Fruit fly (Drosophila melanogaster): ENCODE data around the gene CG11444.

Gene CG11444

DNA sequence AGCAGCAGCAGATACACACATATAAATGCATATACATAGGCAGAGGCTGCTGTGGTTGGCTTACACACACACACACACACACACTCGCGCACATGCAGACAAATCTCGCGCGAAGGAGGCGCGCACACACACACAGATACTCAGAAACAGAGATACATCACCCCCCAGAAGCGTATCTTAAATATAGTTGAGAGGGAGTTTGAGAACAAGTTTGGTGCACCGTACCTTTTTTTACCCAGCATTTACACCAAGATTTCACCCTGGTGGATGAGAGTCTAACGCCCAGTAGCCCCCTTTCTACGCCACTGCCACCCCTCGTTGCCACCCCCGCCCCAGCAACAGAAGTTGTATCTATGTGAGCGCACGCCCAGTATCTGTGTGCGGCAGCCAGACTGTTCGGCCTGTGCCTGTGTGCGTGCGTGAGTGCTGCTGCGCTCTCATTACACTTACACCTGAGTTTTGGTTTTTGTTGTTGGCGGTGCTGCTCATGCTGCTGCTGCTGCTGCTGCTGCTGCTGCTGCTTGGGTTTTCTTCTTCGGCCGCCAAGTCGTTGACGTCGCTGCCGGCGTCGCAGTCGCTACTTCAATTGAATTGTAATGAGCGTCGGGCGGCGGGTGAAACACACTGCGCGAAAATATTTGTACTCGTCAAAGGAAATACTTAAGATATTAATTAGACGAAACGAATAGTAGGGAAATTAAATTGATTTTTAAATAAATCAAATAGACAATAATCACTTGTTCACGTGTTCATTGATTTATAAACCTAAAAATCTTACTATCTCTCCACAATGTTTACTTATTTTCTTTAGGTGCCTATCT lies 36.0 kb upstream of the CG11444 start (continued):
- TF ChIP-seq Rx (GFP tag; IDR thresholded peaks at IDR 0.05) (peak; percentile 92), CG6683 (GFP tag; optimal IDR thresholded peaks at IDR 0.05) (peak; percentile 46), CG3726 (GFP tag; IDR thresholded peaks at IDR 0.05) (peak; percentile 93), CG3838 (GFP tag; optimal IDR thresholded peaks at IDR 0.05) (no peak), Hmr (GFP tag; optimal IDR thresholded peaks at IDR 0.05) (peak; percentile 82), fd102C (GFP tag; optimal IDR thresholded peaks at IDR 0.05) (peak; percentile 27), repo (GFP tag; optimal IDR thresholded peaks at IDR 0.05) (no peak), MTF-1 (GFP tag; optimal IDR thresholded peaks at IDR 0.05; ENCODE audit: borderline replicate concordance) (peak; percentile 59), Ets65A (GFP tag) (peak; percentile 29), zen2 (GFP tag; IDR thresholded peaks at IDR 0.05; ENCODE audit: partially characterized antibody) (0 out of 3 replicates have a peak, but pooled peaks have one; percentile 38), Max (GFP tag; optimal IDR thresholded peaks at IDR 0.05) (no peak), CG15479 (GFP tag; optimal IDR thresholded peaks at IDR 0.05) (no peak), Stat92E (GFP tag; optimal IDR thresholded peaks at IDR 0.05) (no peak), ash1 (GFP tag; optimal IDR thresholded peaks at IDR 0.05) (peak; percentile 6), sr (GFP tag; IDR thresholded peaks at IDR 0.05) (peak; percentile 84), cg (GFP tag; optimal IDR thresholded peaks at IDR 0.05) (peak; percentile 96), wdn (GFP tag; IDR thresholded peaks at IDR 0.05) (peak; percentile 81), Mes4 (GFP tag; optimal IDR thresholded peaks at IDR 0.05) (peak; percentile 39), CG13123 (GFP tag; optimal IDR thresholded peaks at IDR 0.05) (peak; percentile 58), trem (tag; optimal IDR thresholded peaks at IDR 0.05) (peak; percentile 15), CG6813 (GFP tag; optimal IDR thresholded peaks at IDR 0.05) (peak; percentile 70), CG6765 (GFP tag; optimal IDR thresholded peaks at IDR 0.05) (no peak), CG12744 (GFP tag; optimal IDR thresholded peaks at IDR 0.05) (no peak), Sin3A (optimal IDR thresholded peaks at IDR 0.05) (no peak), Dp (GFP tag; optimal IDR thresholded peaks at IDR 0.05) (no peak), seq (GFP tag; IDR thresholded peaks at IDR 0.05) (peak; percentile 94), amos (GFP tag; IDR thresholded peaks at IDR 0.05; ENCODE audit: partially characterized antibody) (no peak), Taf1 (GFP tag; IDR thresholded peaks at IDR 0.05) (peak; percentile 91), Sox100B (GFP tag; optimal IDR thresholded peaks at IDR 0.05) (peak; percentile 13), fru (optimal IDR thresholded peaks at IDR 0.05) (no peak), CG2116 (GFP tag; optimal IDR thresholded peaks at IDR 0.05) (peak; percentile 21), HHEX (GFP tag; optimal IDR thresholded peaks at IDR 0.05) (peak; percentile 78), MESR4 (GFP tag; optimal IDR thresholded peaks at IDR 0.05) (no peak), Ravus (GFP tag; IDR thresholded peaks at IDR 0.05) (peak; percentile 72), CG14710 (tag; optimal IDR thresholded peaks at IDR 0.05) (peak; percentile 51), mirr (GFP tag; optimal IDR thresholded peaks at IDR 0.05) (peak; percentile 28), CG11093 (GFP tag; IDR thresholded peaks at IDR 0.05) (peak; percentile 84), CG15073 (GFP tag; optimal IDR thresholded peaks at IDR 0.05) (peak; percentile 4), lilli (GFP tag; optimal IDR thresholded peaks at IDR 0.05) (peak; percentile 56), ttk (GFP tag; IDR thresholded peaks at IDR 0.05) (peak; percentile 94), ken (GFP tag; IDR thresholded peaks at IDR 0.05) (peak; percentile 96), sisA (GFP tag; IDR thresholded peaks at IDR 0.05) (peak; percentile 91), CG12104 (GFP tag; optimal IDR thresholded peaks at IDR 0.05) (peak; percentile 30), bcd (GFP tag; optimal IDR thresholded peaks at IDR 0.05) (peak; percentile 84), Oaz (GFP tag; IDR thresholded peaks at IDR 0.05) (peak; percentile 69), ind (GFP tag; optimal IDR thresholded peaks at IDR 0.05) (peak; percentile 79), salm (tag; optimal IDR thresholded peaks at IDR 0.05) (peak; percentile 14), luna (GFP tag; optimal IDR thresholded peaks at IDR 0.05) (no peak), gro (GFP tag; optimal IDR thresholded peaks at IDR 0.05) (no peak)

Data from whole organism, embryonic.